Fruit fly (Drosophila melanogaster): Measurements from ENCODE around the gene CG11722.

CG11722 gene

dm6 chr3R:10045343-10045742, at the start of gene CG11722, which contains the start of gene mtTFB2 (continued):
- TF ChIP-seq tap (tag; optimal IDR thresholded peaks at IDR 0.05), result no peak
- TF ChIP-seq Doc2 (GFP tag; IDR thresholded peaks at IDR 0.05), result no peak
- no peak for TF ChIP-seq CG17829 (tag; optimal IDR thresholded peaks at IDR 0.05)
- TF ChIP-seq CG17359 (tag; optimal IDR thresholded peaks at IDR 0.05), result no peak
- no peak for TF ChIP-seq CG7987 (GFP tag; optimal IDR thresholded peaks at IDR 0.05)
- no peak for TF ChIP-seq CG7786 (GFP tag; optimal IDR thresholded peaks at IDR 0.05)
- no peak for TF ChIP-seq CG9727 (GFP tag; optimal IDR thresholded peaks at IDR 0.05)
- TF ChIP-seq MESR4 (GFP tag; optimal IDR thresholded peaks at IDR 0.05), result peak; percentile 12
- TF ChIP-seq CG2875 (GFP tag; optimal IDR thresholded peaks at IDR 0.05), result no peak
- no peak for TF ChIP-seq Hmx (GFP tag; optimal IDR thresholded peaks at IDR 0.05)
- no peak for TF ChIP-seq sisA (GFP tag; IDR thresholded peaks at IDR 0.05)
- TF ChIP-seq pho (GFP tag; optimal IDR thresholded peaks at IDR 0.05), result no peak
- no peak for TF ChIP-seq psq (GFP tag; optimal IDR thresholded peaks at IDR 0.05)
- no peak for TF ChIP-seq eyg (GFP tag; optimal IDR thresholded peaks at IDR 0.05)
- peak; percentile 45 for TF ChIP-seq CG15479 (GFP tag; optimal IDR thresholded peaks at IDR 0.05)
- no peak for TF ChIP-seq bcd (GFP tag; optimal IDR thresholded peaks at IDR 0.05)
- peak; percentile 45; the same call in 1 of the 2 replicates for TF ChIP-seq sna (GFP tag; IDR thresholded peaks at IDR 0.05; ENCODE audit: partially characterized antibody)
- no peak for TF ChIP-seq ems (GFP tag; optimal IDR thresholded peaks at IDR 0.05)
- no peak for TF ChIP-seq CG2202 (tag; optimal IDR thresholded peaks at IDR 0.05)
- TF ChIP-seq Hr3 (GFP tag; optimal IDR thresholded peaks at IDR 0.05), result no peak
- no peak for TF ChIP-seq cg (GFP tag; optimal IDR thresholded peaks at IDR 0.05)
- no peak for TF ChIP-seq nom (GFP tag; optimal IDR thresholded peaks at IDR 0.05)
- peak; percentile 97 for TF ChIP-seq Vsx1 (GFP tag; optimal IDR thresholded peaks at IDR 0.05)
- peak; percentile 63; the same call in 1 of the 2 replicates for TF ChIP-seq hbn (GFP tag; IDR thresholded peaks at IDR 0.05; ENCODE audit: partially characterized antibody)
- TF ChIP-seq D (optimal IDR thresholded peaks at IDR 0.05), result no peak
- TF ChIP-seq D (GFP tag; optimal IDR thresholded peaks at IDR 0.05), result no peak
- no peak for TF ChIP-seq en (GFP tag; optimal IDR thresholded peaks at IDR 0.05)
- no peak for TF ChIP-seq dan (GFP tag; IDR thresholded peaks at IDR 0.05)
- TF ChIP-seq twi (tag; optimal IDR thresholded peaks at IDR 0.05), result no peak
- TF ChIP-seq CG30431 (GFP tag; optimal IDR thresholded peaks at IDR 0.05), result no peak
- TF ChIP-seq Optix (GFP tag; IDR thresholded peaks at IDR 0.05), result no peak
- TF ChIP-seq MBD-R2 (GFP tag; IDR thresholded peaks at IDR 0.05), result peak; percentile 81
- TF ChIP-seq Max (GFP tag; optimal IDR thresholded peaks at IDR 0.05), result no peak
- TF ChIP-seq CG1603 (tag; optimal IDR thresholded peaks at IDR 0.05), result peak; percentile 21
- no peak for TF ChIP-seq bsh (GFP tag; optimal IDR thresholded peaks at IDR 0.05)
- TF ChIP-seq fd3F (GFP tag; optimal IDR thresholded peaks at IDR 0.05), result no peak
- no peak for TF ChIP-seq CG7839 (tag; optimal IDR thresholded peaks at IDR 0.05)
- TF ChIP-seq CG10209 (GFP tag; optimal IDR thresholded peaks at IDR 0.05), result no peak
- no peak for TF ChIP-seq CG12071 (GFP tag; optimal IDR thresholded peaks at IDR 0.05)
- no peak for TF ChIP-seq CG8290 (GFP tag; optimal IDR thresholded peaks at IDR 0.05)
- TF ChIP-seq CG8290 (tag; optimal IDR thresholded peaks at IDR 0.05), result peak in 1 of 2 experiments; percentile 37
- no peak for TF ChIP-seq CG4730 (GFP tag; IDR thresholded peaks at IDR 0.05)
- TF ChIP-seq Fer1 (GFP tag; optimal IDR thresholded peaks at IDR 0.05), result peak; percentile 36
- TF ChIP-seq lmd (GFP tag; IDR thresholded peaks at IDR 0.05), result no peak
- no peak for TF ChIP-seq CG13894 (tag; optimal IDR thresholded peaks at IDR 0.05)
- TF ChIP-seq CG10462 (GFP tag; optimal IDR thresholded peaks at IDR 0.05), result no peak
- no peak for TF ChIP-seq Bdp1 (GFP tag; optimal IDR thresholded peaks at IDR 0.05)
- no peak for TF ChIP-seq CG10147 (GFP tag; optimal IDR thresholded peaks at IDR 0.05)
- no peak for TF ChIP-seq fd102C (GFP tag; optimal IDR thresholded peaks at IDR 0.05)
- no peak for TF ChIP-seq p53 (GFP tag; optimal IDR thresholded peaks at IDR 0.05)
- no peak for TF ChIP-seq shn (GFP tag; optimal IDR thresholded peaks at IDR 0.05)
- TF ChIP-seq kah (GFP tag; optimal IDR thresholded peaks at IDR 0.05), result no peak

All from whole organism, embryonic.